Worm (Caenorhabditis elegans) whole organism, early embryonic: Measurements from ENCODE around the gene T01D1.7.

ENCODE experiments used
- F13C5.2 ChIP-seq: sonication (generic microtip); optimal IDR thresholded peaks from 2 replicates; lab custom pipeline; 2017; ENCODE audit warnings: mild to moderate bottlenecking, missing genetic modification characterization, inconsistent platforms, missing compliant biosample characterization
- ama-1 ChIP-seq: fragments of 150-350 bp; optimal IDR thresholded peaks from 2 replicates; lab custom pipeline; 2014
- flt-1 ChIP-seq: fragments of 200-800 bp; sonication (Bioruptor generic); IDR thresholded peaks from 2 replicates; pipeline ENCODE4 v1.3.6; 2022; ENCODE audit warnings: missing genetic modification characterization, missing compliant biosample characterization
- hmbx-1 ChIP-seq: sonication (generic microtip); optimal IDR thresholded peaks from 2 replicates; lab custom pipeline; 2016; ENCODE audit warnings: mild to moderate bottlenecking, missing genetic modification characterization, missing compliant biosample characterization

- TF ChIP-seq ama-1 (lab: Kevin White, UChicago) (no peak), hmbx-1 (tag; lab: Kevin White, UChicago) (no peak), F13C5.2 (no peak), flt-1 (no peak)
These were observed 16.5 kb downstream of the T01D1.7 start for ce11 chrII:156999-157499.
